Worm (Caenorhabditis elegans) whole organism, L3 larva: ENCODE data around the gene Y105C5A.15.

Experiments
- ama-1 ChIP-seq: fragments of 150-350 bp; optimal IDR thresholded peaks from 2 replicates; lab custom pipeline; 2018
- snpc-4 ChIP-seq: fragments of 150-350 bp; optimal IDR thresholded peaks from 2 replicates; lab custom pipeline; 2014; ENCODE audit warnings: missing biosample characterization, missing genetic modification characterization

DNA sequence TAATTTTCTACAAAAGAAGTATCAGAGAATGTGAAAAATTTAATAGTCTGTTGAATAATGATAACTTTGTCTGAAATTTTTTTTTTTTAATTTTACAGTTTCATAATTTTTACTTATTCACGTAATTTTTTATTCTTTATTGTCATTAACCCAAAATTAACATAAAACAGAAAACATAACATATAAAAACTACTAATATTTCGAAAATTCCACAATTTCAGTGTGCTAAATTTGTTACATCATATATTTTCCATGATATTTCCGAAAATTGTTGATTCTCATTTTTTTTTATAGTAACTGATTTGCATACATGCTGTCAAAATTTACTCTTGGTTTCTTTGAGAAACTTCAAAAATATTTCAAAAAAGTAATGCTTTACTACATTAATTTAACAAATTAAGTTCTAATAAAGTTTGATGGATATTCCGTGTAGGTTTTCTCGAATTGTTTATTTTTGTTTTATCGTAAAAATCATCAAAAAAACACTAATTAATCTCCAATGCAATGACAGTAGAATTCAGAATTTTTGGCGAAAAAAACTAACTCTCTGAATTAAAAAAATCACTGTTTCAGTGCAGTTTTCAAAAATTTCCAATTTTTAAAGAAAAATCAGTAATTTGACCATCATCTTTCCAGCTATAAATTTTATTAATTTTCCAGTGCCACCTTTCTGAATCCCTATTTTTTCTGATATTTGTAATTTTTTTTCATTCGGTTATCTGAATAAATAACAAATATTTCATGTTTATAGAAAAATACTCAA lies 61.2 kb downstream of the Y105C5A.15 start:
- no peak for TF ChIP-seq ama-1
- TF ChIP-seq snpc-4 (tag; lab: Kevin White, UChicago), result no peak
